Worm (Caenorhabditis elegans): Measurements from ENCODE around the gene ZC250.5.

- no peak for TF ChIP-seq hmg-20 (GFP tag; IDR thresholded peaks at IDR 0.05)
- TF ChIP-seq B0019.2 (GFP tag; conservative IDR thresholded peaks at IDR 0.05): no peak
- TF ChIP-seq B0336.3 (GFP tag; IDR thresholded peaks at IDR 0.05): no peak
These were observed 29.8 kb downstream of the ZC250.5 start for ce11 chrV:5835397-5835796.

Measured in whole organism, young adult.